Worm (Caenorhabditis elegans) whole organism, mixed stage, embryonic: Measurements from ENCODE around the gene msp-56.

Source experiments
- blmp-1 ChIP-seq: fragments of 150-350 bp; optimal IDR thresholded peaks from 2 replicates; lab custom pipeline; 2014; ENCODE audit warnings: missing biosample characterization, missing genetic modification characterization
- elt-1 ChIP-seq: sonication (generic microtip); optimal IDR thresholded peaks from 2 replicates; lab custom pipeline; 2017; ENCODE audit warnings: missing genetic modification characterization, mild to moderate bottlenecking, missing compliant biosample characterization, antibody characterized with exemption, moderate library complexity, borderline replicate concordance; ENCODE audit not compliant: insufficient read depth
- elt-3 ChIP-seq: fragments of 150-350 bp; optimal IDR thresholded peaks from 2 replicates; lab custom pipeline; 2014; ENCODE audit warnings: missing biosample characterization, missing genetic modification characterization
- nhr-76 ChIP-seq: sonication (generic microtip); optimal IDR thresholded peaks from 2 replicates; lab custom pipeline; 2017; ENCODE audit warnings: missing biosample characterization, missing genetic modification characterization
- pha-4 ChIP-seq: fragments of 150-350 bp; optimal IDR thresholded peaks from 2 replicates; lab custom pipeline; 2018; ENCODE audit warnings: missing biosample characterization, missing genetic modification reagents, missing genetic modification characterization
- sptf-1 ChIP-seq: sonication (generic microtip); optimal IDR thresholded peaks from 2 replicates; lab custom pipeline; 2017; ENCODE audit warnings: mild to moderate bottlenecking, missing genetic modification characterization, moderate library complexity, missing compliant biosample characterization

The msp-56 gene

DNA sequence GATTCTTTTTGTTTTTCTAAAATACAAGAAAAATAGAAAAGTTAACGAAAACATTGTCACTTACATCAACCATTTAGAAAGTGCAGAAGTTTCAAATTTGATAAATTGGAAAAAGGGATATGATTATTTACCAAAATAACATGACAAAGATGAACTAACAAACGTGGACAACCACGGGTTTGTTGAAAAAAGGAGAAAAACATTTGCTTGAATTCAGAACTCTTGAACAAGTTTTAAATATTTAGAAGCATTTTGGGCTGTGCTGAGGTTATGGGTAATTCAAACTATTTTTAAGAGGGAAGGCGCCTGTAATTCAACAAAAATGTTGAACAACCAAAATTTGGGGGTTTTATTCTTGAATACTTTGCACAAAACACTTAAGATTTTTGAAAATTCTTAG is 48.5 kb downstream of the msp-56 start, which contains the start of gene ttbk-3:
Gene ttbk-3 (minus strand): TSS at position 101 of the 400 bp plus-strand sequence.
- no peak for TF ChIP-seq pha-4 (tag; lab: Kevin White, UChicago)
- TF ChIP-seq elt-1 (tag; lab: Kevin White, UChicago): no peak
- no peak for TF ChIP-seq sptf-1
- TF ChIP-seq nhr-76 (tag; lab: Kevin White, UChicago): no peak
- no peak for TF ChIP-seq blmp-1
- TF ChIP-seq elt-3: no peak
- TF ChIP-seq, all 35 proteins: peak for 0
